Worm (Caenorhabditis elegans) whole organism, L1 larva: ENCODE measurements around the gene fbxa-179.

Experiments used
- aha-1 ChIP-seq: fragments of 150-350 bp; optimal IDR thresholded peaks from 2 replicates; lab custom pipeline; 2014; ENCODE audit warnings: missing biosample characterization, missing genetic modification characterization
- alr-1 ChIP-seq: fragments of 200-800 bp; sonication (Bioruptor generic); optimal IDR thresholded peaks from 2 replicates; lab custom pipeline; 2018; ENCODE audit warnings: borderline replicate concordance, mild to moderate bottlenecking, missing genetic modification characterization, missing compliant biosample characterization
- lin-35 ChIP-seq, 2 experiments: fragments of 150-350 bp; optimal IDR thresholded peaks; 2 replicates each; lab custom pipeline; 2014; ENCODE audit warnings: missing biosample characterization in 2 of 2, missing genetic modification characterization in 2 of 2, missing genetic modification reagents in 2 of 2
- unc-130 ChIP-seq: fragments of 150-350 bp; optimal IDR thresholded peaks from 2 replicates; lab custom pipeline; 2017; ENCODE audit warnings: missing biosample characterization, missing genetic modification characterization, inconsistent platforms

- TF ChIP-seq alr-1 (tag; lab: Kevin White, UChicago) (no peak), aha-1 (tag; lab: Kevin White, UChicago) (no peak), lin-35 (GFP tag; optimal IDR thresholded peaks at IDR 0.05; lab: Kevin White, UChicago) (no peak), unc-130 (tag; lab: Kevin White, UChicago) (no peak)
These were observed 3.0 kb upstream of the fbxa-179 start, which contains the start of gene F23D12.10 for ce11 chrX:14415641-14416040.
